Worm (Caenorhabditis elegans) whole organism, mixed stage, embryonic: ENCODE measurements around the gene F13B6.2.

Experiments
- lsy-2 ChIP-seq: fragments of 150-350 bp; optimal IDR thresholded peaks from 2 replicates; lab custom pipeline; 2014; ENCODE audit warnings: missing biosample characterization, missing genetic modification characterization
- nhr-12 ChIP-seq: fragments of 150-350 bp; optimal IDR thresholded peaks from 2 replicates; lab custom pipeline; 2014; ENCODE audit warnings: missing biosample characterization, missing genetic modification characterization
- snpc-4 ChIP-seq: fragments of 150-350 bp; optimal IDR thresholded peaks from 2 replicates; lab custom pipeline; 2014; ENCODE audit warnings: missing biosample characterization, missing genetic modification characterization
- unc-39 ChIP-seq: fragments of 150-350 bp; optimal IDR thresholded peaks from 2 replicates; lab custom pipeline; 2014; ENCODE audit warnings: missing biosample characterization, missing genetic modification characterization
- unc-62 ChIP-seq: fragments of 150-350 bp; optimal IDR thresholded peaks from 2 replicates; lab custom pipeline; 2014; ENCODE audit warnings: missing biosample characterization, missing genetic modification reagents, missing genetic modification characterization

ce11 chrIV:7477697-7478096 lies 17.6 kb upstream of the F13B6.2 start:
- TF ChIP-seq snpc-4 (no peak), nhr-12 (tag; lab: Kevin White, UChicago) (no peak), lsy-2 (no peak), unc-62 (no peak), unc-39 (tag; lab: Kevin White, UChicago) (no peak)
